Worm (Caenorhabditis elegans): Measurements from ENCODE around the gene T19D2.3.

ce11 chrX:3969353-3969752 lies 30.3 kb downstream of the T19D2.3 start:
- TF ChIP-seq unc-39 (tag; optimal IDR thresholded peaks at IDR 0.05): no peak
- no peak for TF ChIP-seq gmeb-1 (tag; optimal IDR thresholded peaks at IDR 0.05)
- no peak for TF ChIP-seq ceh-82 (tag; optimal IDR thresholded peaks at IDR 0.05)
- TF ChIP-seq blmp-1 (tag; optimal IDR thresholded peaks at IDR 0.05; ENCODE audit: insufficient read depth): no peak
- no peak for TF ChIP-seq lin-13 (GFP tag; optimal IDR thresholded peaks at IDR 0.05)
- TF ChIP-seq unc-62 (GFP tag; optimal IDR thresholded peaks at IDR 0.05): no peak
- no peak for TF ChIP-seq skn-1 (tag; optimal IDR thresholded peaks at IDR 0.05)
- TF ChIP-seq mdl-1 (tag; optimal IDR thresholded peaks at IDR 0.05): no peak
- no peak for TF ChIP-seq ama-1 (optimal IDR thresholded peaks at IDR 0.05)
